Worm (Caenorhabditis elegans) whole organism, L1 larva: ENCODE results near the gene T01D1.5.

Source experiments
- C04F5.9 ChIP-seq: sonication (generic microtip); optimal IDR thresholded peaks from 2 replicates; lab custom pipeline; 2016; ENCODE audit warnings: missing genetic modification characterization, missing compliant biosample characterization
- F16B12.6 ChIP-seq: fragments of 150-350 bp; optimal IDR thresholded peaks from 2 replicates; lab custom pipeline; 2014; ENCODE audit warnings: missing biosample characterization, missing genetic modification characterization
- Y116A8C.19 ChIP-seq: sonication (generic microtip); optimal IDR thresholded peaks from 2 replicates; lab custom pipeline; 2016; ENCODE audit warnings: missing compliant biosample characterization, missing genetic modification characterization, borderline replicate concordance
- alr-1 ChIP-seq: fragments of 200-800 bp; sonication (Bioruptor generic); optimal IDR thresholded peaks from 2 replicates; lab custom pipeline; 2018; ENCODE audit warnings: borderline replicate concordance, mild to moderate bottlenecking, missing genetic modification characterization, missing compliant biosample characterization
- aly-2 ChIP-seq: fragments of 150-350 bp; optimal IDR thresholded peaks from 2 replicates; lab custom pipeline; 2014; ENCODE audit warnings: missing biosample characterization, missing genetic modification characterization
- ama-1 ChIP-seq: fragments of 150-350 bp; optimal IDR thresholded peaks from 2 replicates; lab custom pipeline; 2014
- ceh-63 ChIP-seq: fragments of 200-800 bp; sonication (Bioruptor generic); optimal IDR thresholded peaks from 2 replicates; lab custom pipeline; 2018; ENCODE audit warnings: mild to moderate bottlenecking, missing genetic modification characterization, missing compliant biosample characterization
- dsc-1 ChIP-seq: sonication (generic microtip); optimal IDR thresholded peaks from 2 replicates; lab custom pipeline; 2016; ENCODE audit warnings: mild to moderate bottlenecking, missing genetic modification characterization, missing compliant biosample characterization
- efl-3 ChIP-seq: fragments of 200-800 bp; sonication (Bioruptor generic); optimal IDR thresholded peaks from 2 replicates; lab custom pipeline; 2018; ENCODE audit warnings: mild to moderate bottlenecking, missing genetic modification characterization, missing compliant biosample characterization
- egl-13 ChIP-seq: sonication (generic microtip); optimal IDR thresholded peaks from 2 replicates; lab custom pipeline; 2016; ENCODE audit warnings: missing genotype, missing genetic modification reagents, missing genetic modification characterization, missing compliant biosample characterization
- fkh-4 ChIP-seq: sonication (generic microtip); optimal IDR thresholded peaks from 2 replicates; lab custom pipeline; 2016; ENCODE audit warnings: missing compliant biosample characterization, missing genetic modification characterization, borderline replicate concordance
- fkh-8 ChIP-seq: sonication (generic microtip); optimal IDR thresholded peaks from 2 replicates; lab custom pipeline; 2016; ENCODE audit warnings: mild to moderate bottlenecking, missing genetic modification characterization, missing compliant biosample characterization
- fos-1 ChIP-seq: fragments of 150-350 bp; optimal IDR thresholded peaks from 2 replicates; lab custom pipeline; 2014; ENCODE audit warnings: missing biosample characterization, missing genetic modification characterization
- grh-1 ChIP-seq: fragments of 200-800 bp; sonication (Bioruptor generic); IDR thresholded peaks from 2 replicates; pipeline ENCODE4 v1.3.6; 2022; ENCODE audit warnings: missing genetic modification reagents, missing genetic modification characterization, missing compliant biosample characterization
- isw-1 ChIP-seq: fragments of 200-800 bp; sonication (Bioruptor generic); IDR thresholded peaks from 2 replicates; pipeline ENCODE4 v1.3.6; 2022; ENCODE audit warnings: missing genetic modification characterization, missing compliant biosample characterization
- jun-1 ChIP-seq: fragments of 150-350 bp; optimal IDR thresholded peaks from 2 replicates; lab custom pipeline; 2014; ENCODE audit warnings: missing biosample characterization, missing genetic modification reagents, missing genetic modification characterization
- lin-13 ChIP-seq: fragments of 150-350 bp; optimal IDR thresholded peaks from 2 replicates; lab custom pipeline; 2014; ENCODE audit warnings: missing biosample characterization, missing genetic modification reagents, missing genetic modification characterization
- lin-39 ChIP-seq: fragments of 150-350 bp; optimal IDR thresholded peaks from 2 replicates; lab custom pipeline; 2014; ENCODE audit warnings: missing biosample characterization, missing genetic modification reagents, missing genetic modification characterization
- lir-3 ChIP-seq: sonication (generic microtip); optimal IDR thresholded peaks from 2 replicates; lab custom pipeline; 2016; ENCODE audit warnings: mild to moderate bottlenecking, missing genetic modification characterization, moderate library complexity, missing compliant biosample characterization; ENCODE audit not compliant: poor library complexity
- lsy-2 ChIP-seq, 2 experiments: fragments of 150-350 bp; optimal IDR thresholded peaks; 2 replicates each; lab custom pipeline; 2014; ENCODE audit warnings: missing biosample characterization in 2 of 2, missing genetic modification characterization in 2 of 2
- mab-9 ChIP-seq: fragments of 200-800 bp; sonication (Bioruptor generic); IDR thresholded peaks from 2 replicates; pipeline ENCODE4 v1.3.6; 2022; ENCODE audit warnings: missing genetic modification reagents, missing genetic modification characterization, missing compliant biosample characterization
- mep-1 ChIP-seq: fragments of 150-350 bp; optimal IDR thresholded peaks from 2 replicates; lab custom pipeline; 2014; ENCODE audit warnings: missing biosample characterization, missing genetic modification characterization
- nhr-11 ChIP-seq: fragments of 150-350 bp; optimal IDR thresholded peaks from 2 replicates; lab custom pipeline; 2014; ENCODE audit warnings: missing biosample characterization, missing genetic modification characterization
- nhr-12 ChIP-seq: sonication (generic microtip); optimal IDR thresholded peaks from 2 replicates; lab custom pipeline; 2017; ENCODE audit warnings: missing biosample characterization, missing genetic modification characterization
- nhr-19 ChIP-seq: fragments of 200-800 bp; sonication (Bioruptor generic); conservative IDR thresholded peaks from 2 replicates; pipeline ENCODE4 v1.3.6; 2022; ENCODE audit warnings: missing genetic modification characterization, missing compliant biosample characterization
- nhr-20 ChIP-seq: sonication (generic microtip); optimal IDR thresholded peaks from 2 replicates; lab custom pipeline; 2016; ENCODE audit warnings: mild to moderate bottlenecking, missing genetic modification characterization, missing compliant biosample characterization
- nhr-47 ChIP-seq: sonication (generic microtip); optimal IDR thresholded peaks from 2 replicates; lab custom pipeline; 2016; ENCODE audit warnings: mild to moderate bottlenecking, missing genetic modification characterization, moderate library complexity, missing compliant biosample characterization
- pag-3 ChIP-seq: sonication (generic microtip); optimal IDR thresholded peaks from 2 replicates; lab custom pipeline; 2017; ENCODE audit warnings: missing genetic modification characterization, mild to moderate bottlenecking, missing compliant biosample characterization, antibody characterized with exemption, borderline replicate concordance; ENCODE audit not compliant: insufficient read depth
- pax-3 ChIP-seq: fragments of 200-800 bp; sonication (Bioruptor generic); optimal IDR thresholded peaks from 2 replicates; lab custom pipeline; 2018; ENCODE audit warnings: mild to moderate bottlenecking, missing genetic modification characterization, moderate library complexity, missing compliant biosample characterization
- pqm-1 ChIP-seq: sonication (generic microtip); optimal IDR thresholded peaks from 3 replicates; lab custom pipeline; 2017; ENCODE audit warnings: missing biosample characterization, missing genetic modification characterization
- rnt-1 ChIP-seq: sonication (generic microtip); optimal IDR thresholded peaks from 2 replicates; lab custom pipeline; 2016; ENCODE audit warnings: mild to moderate bottlenecking, missing genetic modification characterization, moderate library complexity, missing compliant biosample characterization
- snpc-4 ChIP-seq: fragments of 150-350 bp; optimal IDR thresholded peaks from 2 replicates; lab custom pipeline; 2014; ENCODE audit warnings: missing biosample characterization, missing genetic modification characterization
- sup-37 ChIP-seq: fragments of 200-800 bp; sonication (Bioruptor generic); optimal IDR thresholded peaks from 2 replicates; lab custom pipeline; 2018; ENCODE audit warnings: mild to moderate bottlenecking, missing genetic modification characterization, missing compliant biosample characterization
- swsn-7 ChIP-seq: sonication (generic microtip); optimal IDR thresholded peaks from 2 replicates; lab custom pipeline; 2016; ENCODE audit warnings: missing genetic modification characterization, missing compliant biosample characterization
- tbx-2 ChIP-seq: sonication (generic microtip); optimal IDR thresholded peaks from 2 replicates; lab custom pipeline; 2016; ENCODE audit warnings: missing genetic modification characterization, missing compliant biosample characterization
- tlp-1 ChIP-seq: fragments of 150-350 bp; optimal IDR thresholded peaks from 2 replicates; lab custom pipeline; 2014; ENCODE audit warnings: missing biosample characterization, missing genetic modification characterization
- unc-130 ChIP-seq: fragments of 150-350 bp; optimal IDR thresholded peaks from 2 replicates; lab custom pipeline; 2017; ENCODE audit warnings: missing biosample characterization, missing genetic modification characterization, inconsistent platforms
- unc-62 ChIP-seq: fragments of 150-350 bp; optimal IDR thresholded peaks from 2 replicates; lab custom pipeline; 2014; ENCODE audit warnings: missing biosample characterization, missing genetic modification reagents, missing genetic modification characterization
- zag-1 ChIP-seq: fragments of 150-350 bp; optimal IDR thresholded peaks from 2 replicates; lab custom pipeline; 2014; ENCODE audit warnings: missing biosample characterization, missing genetic modification characterization
- zip-4 ChIP-seq: fragments of 200-800 bp; sonication (Bioruptor generic); optimal IDR thresholded peaks from 2 replicates; lab custom pipeline; 2018; ENCODE audit warnings: mild to moderate bottlenecking, missing genetic modification characterization, moderate library complexity, missing compliant biosample characterization
- ztf-4 ChIP-seq: fragments of 150-350 bp; optimal IDR thresholded peaks from 2 replicates; lab custom pipeline; 2014; ENCODE audit warnings: missing biosample characterization, missing genetic modification characterization

Gene T01D1.5

ce11 chrII:155904-156303 is 33.0 kb downstream of the T01D1.5 start, which contains the start of gene mrpl-28 (continued):
- peak; percentile 81 for TF ChIP-seq nhr-11 (tag; lab: Kevin White, UChicago)
- peak; percentile 94 for TF ChIP-seq isw-1 (GFP tag; lab: Robert Waterston, UW)
- TF ChIP-seq nhr-47: peak; percentile 98
- peak; percentile 94 to 95 for TF ChIP-seq lsy-2 (tag; optimal IDR thresholded peaks at IDR 0.05; lab: Kevin White, UChicago)
- TF ChIP-seq rnt-1 (tag; lab: Kevin White, UChicago): peak; percentile 97
- TF ChIP-seq aly-2 (tag; lab: Kevin White, UChicago): peak; percentile 92
- peak; percentile 86 for TF ChIP-seq mab-9 (GFP tag; lab: Robert Waterston, UW)
- peak; percentile 97 for TF ChIP-seq tbx-2 (tag; lab: Kevin White, UChicago)
- TF ChIP-seq snpc-4 (tag; lab: Kevin White, UChicago): peak; percentile 79
- peak; percentile 89 for TF ChIP-seq zip-4 (GFP tag; lab: Kevin White, UChicago)
- TF ChIP-seq lin-39 (tag; lab: Kevin White, UChicago): peak; percentile 95
- peak; percentile 90 for TF ChIP-seq C04F5.9 (tag; lab: Kevin White, UChicago)
- peak; percentile 95 for TF ChIP-seq dsc-1
- TF ChIP-seq mep-1: peak; percentile 97
- TF ChIP-seq efl-3: no peak

DNA sequence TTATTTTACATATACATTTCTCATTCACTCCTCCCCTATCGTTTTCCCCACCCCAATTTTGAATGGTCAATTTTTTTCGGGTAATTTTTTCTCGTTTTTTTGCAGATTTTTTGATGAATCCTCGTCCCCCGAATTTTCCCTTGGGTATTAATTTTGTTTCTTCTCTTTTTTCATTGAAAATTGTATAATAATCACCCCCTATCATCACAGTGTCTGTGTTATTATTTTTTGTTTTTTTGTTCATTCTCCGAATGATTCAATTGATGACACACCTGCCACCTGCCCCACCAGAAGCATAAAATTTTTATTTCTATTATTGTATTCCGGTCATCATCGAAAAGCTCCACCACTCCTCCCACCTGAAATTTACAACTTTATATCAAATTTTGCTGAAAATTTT is 36.6 kb downstream of the T01D1.5 start, which contains the start of gene T25D3.3:
T25D3.3 (plus strand) TSS at position 301 of the 400 bp plus-strand sequence.
- TF ChIP-seq lin-39 (tag; lab: Kevin White, UChicago) (no peak), tlp-1 (tag; lab: Kevin White, UChicago) (no peak), ztf-4 (tag; lab: Kevin White, UChicago) (no peak), fos-1 (tag; lab: Kevin White, UChicago) (no peak), zag-1 (tag; lab: Kevin White, UChicago) (no peak), ama-1 (lab: Kevin White, UChicago) (no peak), efl-3 (no peak), jun-1 (tag; lab: Kevin White, UChicago) (no peak), egl-13 (tag; lab: Kevin White, UChicago) (no peak), lin-13 (GFP tag; lab: Kevin White, UChicago) (no peak), unc-62 (no peak), sup-37 (GFP tag; lab: Kevin White, UChicago) (no peak), pqm-1 (tag; lab: Kevin White, UChicago) (no peak), C04F5.9 (tag; lab: Kevin White, UChicago) (no peak), mab-9 (GFP tag; lab: Robert Waterston, UW) (no peak), swsn-7 (tag; lab: Kevin White, UChicago) (no peak), unc-130 (tag; lab: Kevin White, UChicago) (no peak), grh-1 (GFP tag; lab: Robert Waterston, UW) (no peak), alr-1 (tag; lab: Kevin White, UChicago) (no peak)

- no peak for TF ChIP-seq rnt-1 (tag; lab: Kevin White, UChicago)
- TF ChIP-seq fkh-8 (tag; lab: Kevin White, UChicago): no peak
- no peak for TF ChIP-seq fkh-4 (tag; lab: Kevin White, UChicago)
- TF ChIP-seq lir-3: no peak
- no peak for TF ChIP-seq nhr-12 (tag; lab: Kevin White, UChicago)
- no peak for TF ChIP-seq nhr-20 (tag; lab: Kevin White, UChicago)
- no peak for TF ChIP-seq Y116A8C.19 (tag; lab: Kevin White, UChicago)
- no peak for TF ChIP-seq pag-3 (tag; lab: Kevin White, UChicago)
- TF ChIP-seq pax-3 (tag; lab: Kevin White, UChicago): no peak
- no peak for TF ChIP-seq unc-62
- TF ChIP-seq sup-37 (GFP tag; lab: Kevin White, UChicago): no peak
- no peak for TF ChIP-seq nhr-19 (GFP tag; lab: Robert Waterston, UW)
- no peak for TF ChIP-seq fos-1 (tag; lab: Kevin White, UChicago)
- no peak for TF ChIP-seq ztf-4 (tag; lab: Kevin White, UChicago)
- no peak for TF ChIP-seq lin-39 (tag; lab: Kevin White, UChicago)
- TF ChIP-seq F16B12.6 (tag; lab: Kevin White, UChicago): no peak
- no peak for TF ChIP-seq ceh-63 (GFP tag; lab: Kevin White, UChicago)
Observed at ce11 chrII:151495-151894, 37.4 kb downstream of the T01D1.5 start.
